Fruit fly (Drosophila melanogaster): ENCODE results near the gene Peritrophin-15b.

Gene Peritrophin-15b

DNA sequence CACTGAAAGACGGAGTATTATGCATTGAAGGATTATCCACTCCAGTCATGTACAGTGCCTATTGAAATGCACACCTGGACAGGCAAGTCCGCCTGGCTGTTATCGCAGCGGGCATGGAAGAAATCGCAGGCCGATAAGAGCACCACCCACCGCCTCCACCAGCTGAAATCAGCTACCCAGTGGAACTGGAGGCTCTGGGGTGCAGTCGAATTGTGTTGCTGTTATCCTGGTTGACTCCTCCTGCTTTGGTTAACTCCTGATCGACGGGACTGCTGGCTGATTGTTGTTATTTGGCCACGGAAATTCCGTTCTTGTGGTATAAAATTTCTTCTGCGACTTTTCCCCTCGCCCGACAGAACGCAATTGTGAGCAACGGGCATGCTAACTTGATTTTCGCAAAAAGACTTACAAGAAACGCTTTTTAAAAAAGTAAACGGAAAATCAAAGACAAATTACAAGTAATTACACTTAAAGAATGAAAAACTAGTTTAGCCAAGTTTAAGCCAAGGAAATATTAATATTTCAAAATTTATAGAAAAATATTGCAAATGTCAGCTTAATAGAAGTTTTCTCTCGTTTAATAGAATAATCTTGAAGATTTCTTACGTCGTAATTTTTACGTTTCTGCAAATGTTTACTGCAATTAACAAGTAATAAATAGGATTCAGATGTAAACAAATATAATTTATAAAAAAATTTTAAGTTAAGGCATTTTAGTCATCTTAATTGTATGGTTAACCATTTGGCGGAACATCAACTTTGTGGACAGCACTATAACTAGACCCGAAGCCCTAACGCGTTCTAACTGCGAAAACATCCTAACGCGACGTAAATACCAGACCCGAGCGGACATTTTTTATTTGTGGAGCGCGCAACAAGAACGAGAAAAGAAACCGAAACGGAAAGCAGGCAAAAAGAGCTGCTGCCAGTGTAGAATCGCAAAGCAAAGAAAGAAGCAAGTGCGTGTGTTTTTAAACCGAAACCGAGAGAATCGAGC is 20.4 kb upstream of the Peritrophin-15b start, which contains the start of the genes CG13398 and Akap200 (continued):
- TF ChIP-seq zen2 (GFP tag; IDR thresholded peaks at IDR 0.05; ENCODE audit: partially characterized antibody) = no peak
- no peak for TF ChIP-seq CG12744 (GFP tag; optimal IDR thresholded peaks at IDR 0.05)
- TF ChIP-seq CG7786 (GFP tag; optimal IDR thresholded peaks at IDR 0.05) = peak; percentile 4
- TF ChIP-seq CG10543 (GFP tag; optimal IDR thresholded peaks at IDR 0.05) = peak; percentile 57
- peak in 1 of 2 experiments; percentile 41 for TF ChIP-seq insv (GFP tag; optimal IDR thresholded peaks at IDR 0.05)
- TF ChIP-seq p53 (GFP tag; optimal IDR thresholded peaks at IDR 0.05) = no peak
- 0 out of 2 replicates have a peak, but pooled peaks have one; percentile 30 for TF ChIP-seq CG9215 (GFP tag; IDR thresholded peaks at IDR 0.05)
- TF ChIP-seq D (optimal IDR thresholded peaks at IDR 0.05) = no peak
- TF ChIP-seq D (GFP tag; optimal IDR thresholded peaks at IDR 0.05) = no peak
- no peak for TF ChIP-seq CG6272 (GFP tag; IDR thresholded peaks at IDR 0.05)
- no peak for TF ChIP-seq rib (GFP tag; IDR thresholded peaks at IDR 0.05)
- no peak for TF ChIP-seq CG12071 (GFP tag; optimal IDR thresholded peaks at IDR 0.05)
- TF ChIP-seq gcm2 (GFP tag; optimal IDR thresholded peaks at IDR 0.05) = no peak
- no peak for TF ChIP-seq pfk (GFP tag; optimal IDR thresholded peaks at IDR 0.05)
- no peak for TF ChIP-seq br (optimal IDR thresholded peaks at IDR 0.05)
- no peak for TF ChIP-seq eve (GFP tag; optimal IDR thresholded peaks at IDR 0.05)
- no peak for TF ChIP-seq crp (GFP tag; optimal IDR thresholded peaks at IDR 0.05)
- peak; percentile 38 for TF ChIP-seq CG10209 (GFP tag; optimal IDR thresholded peaks at IDR 0.05)
- TF ChIP-seq Lim3 (GFP tag; IDR thresholded peaks at IDR 0.05) = no peak
- TF ChIP-seq inv (GFP tag; IDR thresholded peaks at IDR 0.05; ENCODE audit: partially characterized antibody) = no peak
- TF ChIP-seq fd102C (GFP tag; optimal IDR thresholded peaks at IDR 0.05) = no peak
- no peak for TF ChIP-seq sob (GFP tag; IDR thresholded peaks at IDR 0.05)
- TF ChIP-seq CG17385 (GFP tag; optimal IDR thresholded peaks at IDR 0.05) = peak; percentile 23
- no peak for TF ChIP-seq ERR (GFP tag; optimal IDR thresholded peaks at IDR 0.05)
- no peak for TF ChIP-seq CG8765 (GFP tag; IDR thresholded peaks at IDR 0.05)
- peak; percentile 46 for TF ChIP-seq CG4424 (GFP tag; optimal IDR thresholded peaks at IDR 0.05)
- no peak for TF ChIP-seq kah (GFP tag; optimal IDR thresholded peaks at IDR 0.05)
- no peak for TF ChIP-seq Taf1 (GFP tag; IDR thresholded peaks at IDR 0.05)
- no peak for TF ChIP-seq CG7963 (GFP tag; IDR thresholded peaks at IDR 0.05; ENCODE audit: partially characterized antibody)
- TF ChIP-seq ken (GFP tag; IDR thresholded peaks at IDR 0.05) = 0 out of 3 replicates have a peak, but pooled peaks have one; percentile 25
- peak; percentile 19 for TF ChIP-seq zen (tag; optimal IDR thresholded peaks at IDR 0.05)
- no peak for TF ChIP-seq NC2α (GFP tag; optimal IDR thresholded peaks at IDR 0.05)
- TF ChIP-seq chif (GFP tag; optimal IDR thresholded peaks at IDR 0.05) = no peak
- no peak for TF ChIP-seq CG8944 (GFP tag; optimal IDR thresholded peaks at IDR 0.05)
- no peak for TF ChIP-seq gt (GFP tag; IDR thresholded peaks at IDR 0.05)
- TF ChIP-seq ftz-f1 (GFP tag; optimal IDR thresholded peaks at IDR 0.05) = no peak
- no peak for TF ChIP-seq ab (GFP tag; optimal IDR thresholded peaks at IDR 0.05)
- no peak for TF ChIP-seq Hr51 (GFP tag; optimal IDR thresholded peaks at IDR 0.05)
- no peak; the same call in 2 of the 3 replicates for TF ChIP-seq croc (GFP tag; conservative IDR thresholded peaks at IDR 0.05)
- no peak for TF ChIP-seq CG12769 (tag; optimal IDR thresholded peaks at IDR 0.05)
- TF ChIP-seq CG18619 (GFP tag; optimal IDR thresholded peaks at IDR 0.05) = peak; percentile 4
- peak; percentile 2 for TF ChIP-seq Usf (GFP tag; optimal IDR thresholded peaks at IDR 0.05)
- TF ChIP-seq slou (GFP tag; optimal IDR thresholded peaks at IDR 0.05) = no peak
- no peak for TF ChIP-seq CG34422 (GFP tag; IDR thresholded peaks at IDR 0.05)
- no peak for TF ChIP-seq CG7987 (GFP tag; optimal IDR thresholded peaks at IDR 0.05)
- no peak for TF ChIP-seq dmrt99B (tag; optimal IDR thresholded peaks at IDR 0.05)
- peak; percentile 14 for TF ChIP-seq sug (tag; optimal IDR thresholded peaks at IDR 0.05)
- no peak; the same call in none of the 2 replicates for TF ChIP-seq vvl (GFP tag; IDR thresholded peaks at IDR 0.05)
- no peak for TF ChIP-seq CG3838 (GFP tag; optimal IDR thresholded peaks at IDR 0.05)
